Fruit fly (Drosophila melanogaster) whole organism, prepupa: Measurements from ENCODE around the gene CG14456.

Experiments used
- CG10631 ChIP-seq: fragments of 200-800 bp; sonication (Bioruptor generic); optimal IDR thresholded peaks from 2 replicates; lab custom pipeline; 2016; ENCODE audit warnings: missing biosample characterization, missing genetic modification characterization
- CG1621 ChIP-seq: fragments of 200-800 bp; sonication (Bioruptor generic); optimal IDR thresholded peaks from 3 replicates; lab custom pipeline; 2018; ENCODE audit warnings: missing biosample characterization, mild to moderate bottlenecking, missing genetic modification characterization
- CG31627 ChIP-seq: fragments of 200-800 bp; sonication (Bioruptor generic); optimal IDR thresholded peaks from 3 replicates; lab custom pipeline; 2016; ENCODE audit warnings: missing biosample characterization, missing genetic modification characterization
- CG6808 ChIP-seq: fragments of 200-800 bp; sonication (Bioruptor generic); optimal IDR thresholded peaks from 3 replicates; lab custom pipeline; 2017; ENCODE audit warnings: missing biosample characterization, missing genetic modification characterization, mild to moderate bottlenecking, moderate library complexity, missing genetic modification reagents
- dac ChIP-seq: fragments of 200-800 bp; sonication (Bioruptor generic); optimal IDR thresholded peaks from 2 replicates; lab custom pipeline; 2017; ENCODE audit warnings: missing biosample characterization, mild to moderate bottlenecking, missing genetic modification characterization
- salr ChIP-seq, 2 experiments: fragments of 200-800 bp; sonication (Bioruptor generic); optimal IDR thresholded peaks; 3 replicates each; lab custom pipeline; 2016 to 2018; ENCODE audit warnings: missing biosample characterization in 2 of 2, missing genetic modification characterization in 2 of 2, mild to moderate bottlenecking in 1 of 2
- ss ChIP-seq, 2 experiments: fragments of 200-800 bp; sonication (Bioruptor generic); optimal IDR thresholded peaks; 2 replicates in 1 of 2; 3 replicates in 1 of 2; lab custom pipeline; 2017 to 2018; ENCODE audit warnings: mild to moderate bottlenecking in 2 of 2, missing biosample characterization in 2 of 2, missing genetic modification characterization in 2 of 2, moderate library complexity in 1 of 2

DNA sequence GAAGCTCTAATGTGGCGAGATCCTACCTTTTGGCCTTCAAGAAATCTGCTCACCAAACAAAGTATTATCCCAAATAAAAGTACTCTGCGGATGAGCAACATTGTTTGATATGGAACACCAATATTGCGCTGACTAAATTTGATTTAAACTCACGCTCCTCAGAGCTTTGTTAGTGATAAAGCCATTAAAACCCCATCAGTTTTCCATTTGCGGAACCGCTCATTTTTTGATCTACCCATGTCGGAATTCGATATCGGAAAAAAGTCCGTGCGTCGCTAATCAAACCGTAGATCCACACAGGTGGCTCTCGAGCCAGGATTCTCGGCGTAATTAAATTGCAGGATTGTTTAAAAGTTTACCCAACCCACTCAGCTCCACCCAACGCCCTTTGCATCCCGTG is 34.6 kb upstream of the CG14456 start, which contains the start of gene CG33772:
- TF ChIP-seq CG10631 (GFP tag; lab: Kevin White, UChicago) = no peak
- no peak for TF ChIP-seq CG1621
- TF ChIP-seq salr (GFP tag; optimal IDR thresholded peaks at IDR 0.05; lab: Kevin White, UChicago) = no peak
- no peak for TF ChIP-seq dac
- TF ChIP-seq CG6808 = no peak
- TF ChIP-seq ss (GFP tag; optimal IDR thresholded peaks at IDR 0.05; lab: Kevin White, UChicago) = no peak
- TF ChIP-seq CG31627 (GFP tag; lab: Kevin White, UChicago) = no peak
